Fruit fly (Drosophila melanogaster) whole organism, adult: ENCODE results near the gene CG7208.

Source experiments
- CG11617 ChIP-seq: fragments of 200-800 bp; sonication (Bioruptor generic); optimal IDR thresholded peaks from 2 replicates; lab custom pipeline; 2017; ENCODE audit warnings: mild to moderate bottlenecking, missing biosample characterization, missing genetic modification reagents, missing genetic modification characterization
- CG12768 ChIP-seq: fragments of 200-800 bp; sonication (Bioruptor generic); optimal IDR thresholded peaks from 2 replicates; lab custom pipeline; 2017; ENCODE audit warnings: missing biosample characterization, missing genetic modification characterization, mild to moderate bottlenecking, moderate library complexity, missing genetic modification reagents
- CG14711 ChIP-seq: fragments of 200-800 bp; sonication (Bioruptor generic); optimal IDR thresholded peaks from 2 replicates; lab custom pipeline; 2018; ENCODE audit warnings: missing biosample characterization, mild to moderate bottlenecking, missing genetic modification characterization, moderate library complexity
- CG1620 ChIP-seq: fragments of 200-800 bp; sonication (Bioruptor generic); optimal IDR thresholded peaks from 2 replicates; lab custom pipeline; 2016; ENCODE audit warnings: missing biosample characterization, missing genetic modification characterization
- CG33017 ChIP-seq: fragments of 200-800 bp; sonication (Bioruptor generic); optimal IDR thresholded peaks from 2 replicates; lab custom pipeline; 2018; ENCODE audit warnings: missing biosample characterization, mild to moderate bottlenecking, missing genetic modification characterization, moderate library complexity
- CG5204 ChIP-seq: fragments of 200-800 bp; sonication (Bioruptor generic); optimal IDR thresholded peaks from 2 replicates; lab custom pipeline; 2016; ENCODE audit warnings: missing biosample characterization, missing genetic modification characterization
- CG7045 ChIP-seq: fragments of 200-800 bp; sonication (Bioruptor generic); optimal IDR thresholded peaks from 2 replicates; lab custom pipeline; 2017; ENCODE audit warnings: missing biosample characterization, mild to moderate bottlenecking, missing genetic modification characterization
- CG7101 ChIP-seq: fragments of 200-800 bp; sonication (Bioruptor generic); optimal IDR thresholded peaks from 2 replicates; lab custom pipeline; 2018; ENCODE audit warnings: missing biosample characterization, mild to moderate bottlenecking, missing genetic modification characterization, moderate library complexity
- Clk ChIP-seq: fragments of 200-800 bp; sonication (Bioruptor generic); optimal IDR thresholded peaks from 2 replicates; lab custom pipeline; 2017; ENCODE audit warnings: missing biosample characterization, missing genetic modification characterization
- Crg-1 ChIP-seq: fragments of 200-800 bp; sonication (Bioruptor generic); optimal IDR thresholded peaks from 2 replicates; lab custom pipeline; 2016; ENCODE audit warnings: missing biosample characterization, missing genetic modification characterization
- Hr96 ChIP-seq: fragments of 200-800 bp; sonication (Bioruptor generic); optimal IDR thresholded peaks from 2 replicates; lab custom pipeline; 2016; ENCODE audit warnings: missing biosample characterization, missing genetic modification characterization
- Mnt ChIP-seq: fragments of 200-800 bp; sonication (Bioruptor generic); optimal IDR thresholded peaks from 2 replicates; lab custom pipeline; 2016; ENCODE audit warnings: missing biosample characterization, mild to moderate bottlenecking, missing genetic modification characterization
- bab1 ChIP-seq: fragments of 200-800 bp; sonication (Bioruptor generic); optimal IDR thresholded peaks from 3 replicates; lab custom pipeline; 2019; ENCODE audit warnings: missing biosample characterization, mild to moderate bottlenecking, missing genetic modification characterization, moderate library complexity
- cic ChIP-seq: fragments of 200-800 bp; sonication (Bioruptor generic); optimal IDR thresholded peaks from 2 replicates; lab custom pipeline; 2017; ENCODE audit warnings: missing biosample characterization, mild to moderate bottlenecking, missing genetic modification characterization, moderate library complexity
- cnc ChIP-seq, 2 experiments: fragments of >200 bp; optimal IDR thresholded peaks; 2 replicates each; lab custom pipeline; 2017
- kay ChIP-seq: fragments of 200-800 bp; sonication (Bioruptor generic); peaks from one replicate; lab custom pipeline; 2016; ENCODE audit warnings: missing biosample characterization, missing genetic modification characterization, borderline replicate concordance
- ovo ChIP-seq: fragments of 200-800 bp; sonication (Bioruptor generic); optimal IDR thresholded peaks from 2 replicates; lab custom pipeline; 2016; ENCODE audit warnings: missing biosample characterization, missing genetic modification characterization
- pad ChIP-seq: fragments of 200-800 bp; sonication (Bioruptor generic); optimal IDR thresholded peaks from 3 replicates; lab custom pipeline; 2017; ENCODE audit warnings: missing biosample characterization, missing genetic modification characterization, mild to moderate bottlenecking, moderate library complexity, missing genetic modification reagents
- tj ChIP-seq: fragments of 200-800 bp; sonication (Bioruptor generic); optimal IDR thresholded peaks from 3 replicates; lab custom pipeline; 2017; ENCODE audit warnings: missing biosample characterization, mild to moderate bottlenecking, missing genetic modification characterization, moderate library complexity
- toe ChIP-seq: fragments of 200-800 bp; sonication (Bioruptor generic); optimal IDR thresholded peaks from 2 replicates; lab custom pipeline; 2016; ENCODE audit warnings: missing biosample characterization, missing genetic modification characterization

Gene CG7208

DNA sequence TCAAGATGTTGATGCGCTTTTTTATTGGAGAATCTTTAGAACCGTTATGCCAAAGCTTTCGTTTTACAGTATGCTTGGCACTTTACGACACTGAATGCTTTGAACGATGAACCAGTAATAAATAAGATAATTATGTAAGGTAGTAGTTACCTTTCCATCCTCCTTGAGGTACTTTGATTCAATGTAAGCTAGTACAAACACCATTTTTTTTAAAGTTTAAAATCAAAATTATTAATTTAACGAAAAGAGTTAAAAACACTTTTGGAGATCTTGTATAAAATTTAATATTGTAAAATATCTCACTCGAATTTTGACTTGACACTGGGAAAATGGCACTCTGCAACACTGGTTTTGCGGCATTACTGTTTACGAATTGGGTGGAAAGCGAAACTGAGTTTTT is at the start of gene CG7208, which contains the start of gene Arp5:
Gene CG7208 (minus strand): TSS at position 331 of the 400 bp plus-strand sequence.
Gene Arp5 (plus strand): TSS at position 114 of the 400 bp plus-strand sequence.
- TF ChIP-seq CG7045 (GFP tag; lab: Kevin White, UChicago) (peak; percentile 62), cnc (optimal IDR thresholded peaks at IDR 0.05; lab: Kevin White, UChicago) (no peak), CG14711 (peak; percentile 82), bab1 (peak; percentile 83), Crg-1 (GFP tag; lab: Kevin White, UChicago) (peak; percentile 85), CG7101 (peak; percentile 85), toe (peak; percentile 59), Clk (GFP tag; lab: Kevin White, UChicago) (peak; percentile 24), CG5204 (GFP tag; lab: Kevin White, UChicago) (no peak), ovo (GFP tag; lab: Kevin White, UChicago) (peak; percentile 93), Hr96 (GFP tag; lab: Kevin White, UChicago) (peak; percentile 72), CG12768 (GFP tag; lab: Kevin White, UChicago) (peak; percentile 84), CG1620 (GFP tag; lab: Kevin White, UChicago) (peak; percentile 75), kay (GFP tag; lab: Kevin White, UChicago) (no peak), CG11617 (GFP tag; lab: Kevin White, UChicago) (peak; percentile 80), Mnt (GFP tag; lab: Kevin White, UChicago) (peak; percentile 69), tj (peak; percentile 32), cic (GFP tag; lab: Kevin White, UChicago) (peak; percentile 51), pad (GFP tag; lab: Kevin White, UChicago) (peak; percentile 77), CG33017 (tag; lab: Kevin White, UChicago) (peak; percentile 76)

DNA sequence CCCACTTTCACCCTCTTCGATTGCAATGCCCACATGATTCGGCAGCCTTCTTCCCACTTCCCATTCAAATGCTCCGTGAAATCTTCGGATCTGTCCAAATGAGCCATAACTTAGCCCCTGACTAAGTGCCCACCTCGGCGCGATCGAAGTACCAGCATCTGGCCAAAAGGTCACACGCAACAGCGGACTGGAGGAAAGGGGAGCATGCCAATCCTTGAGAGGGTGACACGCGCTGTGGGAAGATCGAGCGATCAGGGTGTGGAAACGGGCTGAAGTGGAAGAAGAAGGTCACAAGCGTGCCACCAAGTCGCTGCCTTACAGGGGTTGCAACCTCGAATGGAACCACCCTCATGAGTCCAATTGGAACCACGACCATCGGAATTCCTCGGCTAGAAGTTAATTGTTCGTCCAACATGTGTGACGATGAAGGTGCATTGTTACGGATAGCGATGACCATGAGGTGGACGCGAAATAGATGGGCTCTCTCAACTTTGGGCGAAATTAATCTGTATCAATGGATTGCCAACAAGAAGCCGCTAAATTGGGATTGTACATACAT is 49.3 kb upstream of the CG7208 start:
- TF ChIP-seq pad (GFP tag; lab: Kevin White, UChicago) (no peak), CG7045 (GFP tag; lab: Kevin White, UChicago) (no peak), CG12768 (GFP tag; lab: Kevin White, UChicago) (no peak), toe (no peak), CG7101 (no peak), bab1 (no peak), CG14711 (no peak), Clk (GFP tag; lab: Kevin White, UChicago) (no peak), tj (no peak), cic (GFP tag; lab: Kevin White, UChicago) (no peak), CG33017 (tag; lab: Kevin White, UChicago) (no peak), CG5204 (GFP tag; lab: Kevin White, UChicago) (no peak), Hr96 (GFP tag; lab: Kevin White, UChicago) (no peak), Crg-1 (GFP tag; lab: Kevin White, UChicago) (no peak), CG11617 (GFP tag; lab: Kevin White, UChicago) (no peak), kay (GFP tag; lab: Kevin White, UChicago) (no peak), Mnt (GFP tag; lab: Kevin White, UChicago) (no peak), CG1620 (GFP tag; lab: Kevin White, UChicago) (no peak)

DNA sequence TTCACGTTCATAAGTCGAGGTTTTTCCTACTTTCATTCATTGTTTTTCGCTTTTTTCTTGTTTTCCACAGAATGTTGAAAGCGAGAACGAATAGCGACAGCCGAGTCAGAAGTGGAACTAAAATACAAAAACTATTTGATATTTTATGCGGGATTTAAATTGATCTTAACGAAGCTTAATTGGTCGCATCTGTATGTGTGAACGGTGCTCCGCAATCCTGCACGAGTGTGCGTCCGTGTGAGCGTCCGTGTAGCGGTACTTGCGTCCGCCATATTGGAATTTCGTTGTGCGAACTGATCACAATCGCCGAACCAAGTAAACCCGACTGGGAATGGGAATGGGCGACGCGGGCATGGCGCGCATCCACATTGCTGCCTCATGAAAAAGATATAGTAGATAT is 46.7 kb upstream of the CG7208 start:
- TF ChIP-seq CG7101, result no peak
- no peak for TF ChIP-seq cic (GFP tag; lab: Kevin White, UChicago)
- TF ChIP-seq CG11617 (GFP tag; lab: Kevin White, UChicago), result no peak
- no peak for TF ChIP-seq Clk (GFP tag; lab: Kevin White, UChicago)
- no peak for TF ChIP-seq ovo (GFP tag; lab: Kevin White, UChicago)
- no peak for TF ChIP-seq Crg-1 (GFP tag; lab: Kevin White, UChicago)
- TF ChIP-seq pad (GFP tag; lab: Kevin White, UChicago), result no peak
- TF ChIP-seq cnc (optimal IDR thresholded peaks at IDR 0.05; lab: Kevin White, UChicago), result no peak
- TF ChIP-seq Mnt (GFP tag; lab: Kevin White, UChicago), result no peak
- no peak for TF ChIP-seq CG1620 (GFP tag; lab: Kevin White, UChicago)
- no peak for TF ChIP-seq tj
- no peak for TF ChIP-seq CG5204 (GFP tag; lab: Kevin White, UChicago)
- no peak for TF ChIP-seq Hr96 (GFP tag; lab: Kevin White, UChicago)
- no peak for TF ChIP-seq bab1
- TF ChIP-seq CG12768 (GFP tag; lab: Kevin White, UChicago), result no peak

DNA sequence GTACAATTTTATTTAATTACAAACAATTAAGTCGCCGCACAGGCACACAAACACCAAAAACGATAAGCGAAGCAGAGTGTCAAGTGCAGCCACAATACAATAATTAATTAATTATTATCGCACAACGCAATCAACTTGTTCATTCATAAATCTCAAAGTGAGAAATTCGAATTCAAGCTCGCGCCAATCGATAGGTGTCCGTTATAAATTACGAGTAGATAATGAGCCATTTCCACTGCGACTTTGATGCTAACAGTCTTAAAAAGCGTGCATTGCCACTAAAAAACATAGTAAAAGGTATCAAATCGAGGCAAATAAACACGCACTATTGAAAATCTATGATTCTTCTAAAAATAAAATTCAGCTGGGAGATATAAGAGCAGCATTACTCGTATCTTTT is 44.7 kb upstream of the CG7208 start:
- no peak for TF ChIP-seq toe
- TF ChIP-seq cic (GFP tag; lab: Kevin White, UChicago), result peak; percentile 16

DNA sequence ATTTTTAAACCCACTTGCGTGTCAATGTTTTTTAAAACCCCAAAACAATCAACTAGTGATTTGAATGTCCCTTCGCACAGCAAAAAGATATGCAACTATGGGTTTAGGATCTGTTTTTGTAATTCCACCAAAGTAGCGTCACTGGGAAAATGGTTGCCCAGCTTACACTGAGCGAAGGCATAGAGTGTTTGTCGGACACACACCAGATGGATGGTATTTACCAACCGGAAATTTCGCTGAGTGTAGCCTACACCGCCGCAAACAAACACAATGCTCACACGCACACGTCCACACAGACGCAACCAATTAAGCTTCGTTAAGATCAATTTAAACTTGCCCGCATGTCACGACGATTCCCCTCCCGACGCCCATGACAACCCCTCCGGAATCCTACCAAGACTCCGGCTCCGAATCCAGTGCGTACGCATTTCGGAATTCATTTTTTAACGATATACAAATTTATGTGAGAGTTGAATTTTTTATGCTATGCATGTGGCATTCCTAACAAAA is 43.3 kb upstream of the CG7208 start:
- TF ChIP-seq Hr96 (GFP tag; lab: Kevin White, UChicago), result no peak
- TF ChIP-seq ovo (GFP tag; lab: Kevin White, UChicago), result no peak
- peak; percentile 40 for TF ChIP-seq CG12768 (GFP tag; lab: Kevin White, UChicago)

DNA sequence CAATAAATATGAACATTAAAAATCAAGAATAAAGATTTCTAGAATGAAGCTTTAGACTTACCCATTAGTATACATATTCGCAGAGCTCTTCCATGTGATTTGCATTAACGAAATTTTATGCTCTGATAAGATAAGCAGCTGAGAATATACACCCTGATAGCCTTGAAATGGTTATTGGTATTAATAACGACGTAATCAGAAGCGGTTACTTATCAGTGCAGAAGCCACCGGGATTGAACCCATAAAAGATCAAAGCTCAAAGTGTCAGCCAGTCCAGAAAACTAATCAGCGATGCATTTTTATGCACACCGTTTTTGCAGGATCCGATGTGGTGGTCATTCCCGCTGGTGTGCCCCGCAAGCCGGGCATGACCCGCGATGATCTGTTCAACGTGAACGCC is 41.9 kb upstream of the CG7208 start:
- TF ChIP-seq CG14711 (no peak), CG1620 (GFP tag; lab: Kevin White, UChicago) (no peak), CG7045 (GFP tag; lab: Kevin White, UChicago) (no peak), cic (GFP tag; lab: Kevin White, UChicago) (no peak), Clk (GFP tag; lab: Kevin White, UChicago) (no peak), CG11617 (GFP tag; lab: Kevin White, UChicago) (no peak), bab1 (no peak), cnc (optimal IDR thresholded peaks at IDR 0.05; lab: Kevin White, UChicago) (no peak)
